Worm (Caenorhabditis elegans): ENCODE measurements around the gene rga-9.

The rga-9 gene

DNA sequence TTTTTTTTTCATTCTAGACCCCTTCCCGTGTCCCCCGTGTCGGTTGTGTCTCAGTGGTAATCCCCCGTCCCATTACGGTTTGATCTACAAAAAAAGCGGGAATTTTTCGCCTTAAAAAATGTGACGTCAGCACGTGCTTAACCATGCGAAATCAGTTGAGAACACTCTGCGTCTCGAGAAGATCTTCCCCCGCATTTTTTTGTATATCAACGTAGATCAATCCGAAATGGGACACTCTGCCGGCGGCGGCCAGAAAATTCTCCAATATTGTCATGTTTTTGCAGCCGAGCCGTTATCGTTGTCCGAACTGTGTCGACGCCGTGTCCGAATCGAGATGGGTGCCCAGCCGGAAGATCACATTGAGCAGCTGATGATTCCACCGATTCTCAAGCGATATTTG, 40.0 kb upstream of the rga-9 start:
- no peak for TF ChIP-seq pha-4 (tag; optimal IDR thresholded peaks at IDR 0.05)
- no peak for TF ChIP-seq tbx-8 (GFP tag; optimal IDR thresholded peaks at IDR 0.05)

ce11 chrII:15229785-15230393, 38.1 kb upstream of the rga-9 start, which contains the start of gene spsb-2:
spsb-2 (plus strand) TSS chrII:15230343.
- TF ChIP-seq bed-3 (GFP tag; optimal IDR thresholded peaks at IDR 0.05) (no peak), mls-2 (tag; optimal IDR thresholded peaks at IDR 0.05) (no peak), nhr-237 (tag; optimal IDR thresholded peaks at IDR 0.05) (no peak), elt-3 (tag; optimal IDR thresholded peaks at IDR 0.05) (no peak), ztf-11 (tag; optimal IDR thresholded peaks at IDR 0.05) (no peak), ham-2 (GFP tag; optimal IDR thresholded peaks at IDR 0.05) (no peak), mab-5 (tag; optimal IDR thresholded peaks at IDR 0.05) (no peak), hlh-1 (tag; optimal IDR thresholded peaks at IDR 0.05) (no peak), ceh-83 (GFP tag; optimal IDR thresholded peaks at IDR 0.05) (no peak), tbx-8 (GFP tag; optimal IDR thresholded peaks at IDR 0.05) (no peak), M03D4.4 (tag; optimal IDR thresholded peaks at IDR 0.05) (no peak), lin-13 (tag; optimal IDR thresholded peaks at IDR 0.05) (no peak), ces-1 (GFP tag; optimal IDR thresholded peaks at IDR 0.05) (no peak), cnd-1 (tag; optimal IDR thresholded peaks at IDR 0.05) (no peak), nhr-2 (tag; optimal IDR thresholded peaks at IDR 0.05) (no peak), unc-62 (GFP tag; optimal IDR thresholded peaks at IDR 0.05) (no peak), lin-32 (GFP tag; optimal IDR thresholded peaks at IDR 0.05) (no peak), lsy-2 (tag; optimal IDR thresholded peaks at IDR 0.05) (no peak), mep-1 (tag; optimal IDR thresholded peaks at IDR 0.05) (no peak), unc-120 (tag; optimal IDR thresholded peaks at IDR 0.05; ENCODE audit: poor library complexity, severe bottlenecking) (no peak)

- TF ChIP-seq unc-62 (GFP tag; optimal IDR thresholded peaks at IDR 0.05), result no peak
- TF ChIP-seq ceh-39 (tag; optimal IDR thresholded peaks at IDR 0.05), result peak; percentile 16
- no peak for TF ChIP-seq lin-32 (GFP tag; optimal IDR thresholded peaks at IDR 0.05)
- no peak for TF ChIP-seq ztf-11 (tag; optimal IDR thresholded peaks at IDR 0.05)
- TF ChIP-seq zip-8 (tag; optimal IDR thresholded peaks at IDR 0.05), result no peak
- TF ChIP-seq ceh-43 (GFP tag; optimal IDR thresholded peaks at IDR 0.05), result no peak
- TF ChIP-seq lin-13 (tag; optimal IDR thresholded peaks at IDR 0.05), result peak; percentile 71
- peak; percentile 75 for TF ChIP-seq nhr-237 (tag; optimal IDR thresholded peaks at IDR 0.05)
- no peak for TF ChIP-seq bed-3 (GFP tag; optimal IDR thresholded peaks at IDR 0.05)
- no peak for TF ChIP-seq pha-4 (tag; optimal IDR thresholded peaks at IDR 0.05)
- TF ChIP-seq sem-2 (GFP tag; optimal IDR thresholded peaks at IDR 0.05), result no peak
- no peak for TF ChIP-seq nhr-12 (tag; optimal IDR thresholded peaks at IDR 0.05)
- no peak for TF ChIP-seq unc-39 (tag; optimal IDR thresholded peaks at IDR 0.05)
- TF ChIP-seq ham-2 (GFP tag; optimal IDR thresholded peaks at IDR 0.05), result no peak
- no peak for TF ChIP-seq flh-1 (GFP tag; optimal IDR thresholded peaks at IDR 0.05)
- TF ChIP-seq M03D4.4 (tag; optimal IDR thresholded peaks at IDR 0.05), result no peak
- no peak for TF ChIP-seq cnd-1 (tag; optimal IDR thresholded peaks at IDR 0.05)
- no peak for TF ChIP-seq nhr-76 (tag; optimal IDR thresholded peaks at IDR 0.05)
- TF ChIP-seq blmp-1 (tag; optimal IDR thresholded peaks at IDR 0.05), result no peak
- TF ChIP-seq drap-1 (GFP tag; optimal IDR thresholded peaks at IDR 0.05), result no peak
- TF ChIP-seq elt-3 (tag; optimal IDR thresholded peaks at IDR 0.05), result no peak
- TF ChIP-seq lsy-2 (tag; optimal IDR thresholded peaks at IDR 0.05), result peak; percentile 64
- TF ChIP-seq mls-2 (tag; optimal IDR thresholded peaks at IDR 0.05), result peak; percentile 41
- peak; percentile 3 for TF ChIP-seq nhr-2 (tag; optimal IDR thresholded peaks at IDR 0.05)
- TF ChIP-seq ceh-83 (GFP tag; optimal IDR thresholded peaks at IDR 0.05), result no peak
- no peak for TF ChIP-seq tbx-8 (GFP tag; optimal IDR thresholded peaks at IDR 0.05)
- peak; percentile 50 for TF ChIP-seq ces-1 (GFP tag; optimal IDR thresholded peaks at IDR 0.05)
- TF ChIP-seq nhr-28 (tag; optimal IDR thresholded peaks at IDR 0.05), result no peak
- no peak for TF ChIP-seq snpc-4 (tag; optimal IDR thresholded peaks at IDR 0.05)
- no peak for TF ChIP-seq hlh-1 (tag; optimal IDR thresholded peaks at IDR 0.05)
- no peak for TF ChIP-seq mab-5 (tag; optimal IDR thresholded peaks at IDR 0.05)
- peak; percentile 67 for TF ChIP-seq mep-1 (tag; optimal IDR thresholded peaks at IDR 0.05)
- TF ChIP-seq unc-120 (tag; optimal IDR thresholded peaks at IDR 0.05; ENCODE audit: poor library complexity, severe bottlenecking), result no peak
- no peak for TF ChIP-seq elt-1 (tag; optimal IDR thresholded peaks at IDR 0.05; ENCODE audit: borderline replicate concordance, insufficient read depth)
- peak; percentile 55 for TF ChIP-seq sptf-1 (tag; optimal IDR thresholded peaks at IDR 0.05)
Measured at ce11 chrII:15232705-15233104, 35.3 kb upstream of the rga-9 start, which contains the start of gene Y46E12BL.2. Y46E12BL.2 (plus strand) TSS chrII:15232947.
